Fruit fly (Drosophila melanogaster): ENCODE data around the gene hydra.

The hydra gene

dm6 chrX:20629360-20629759 is 47.5 kb downstream of the hydra start:
- TF ChIP-seq Hr78 (GFP tag; optimal IDR thresholded peaks at IDR 0.05) (no peak), Hr83 (GFP tag; optimal IDR thresholded peaks at IDR 0.05; ENCODE audit: poor library complexity, severe bottlenecking) (no peak), rgr (GFP tag; optimal IDR thresholded peaks at IDR 0.05) (no peak), psq (GFP tag; optimal IDR thresholded peaks at IDR 0.05) (no peak), CG9705 (GFP tag; optimal IDR thresholded peaks at IDR 0.05) (no peak), Vsx2 (GFP tag; optimal IDR thresholded peaks at IDR 0.05; ENCODE audit: partially characterized antibody) (no peak), dmrt93B (GFP tag; optimal IDR thresholded peaks at IDR 0.05) (no peak), CG32264 (GFP tag; optimal IDR thresholded peaks at IDR 0.05) (no peak), GATAd (GFP tag; optimal IDR thresholded peaks at IDR 0.05) (no peak), jim (GFP tag; optimal IDR thresholded peaks at IDR 0.05) (no peak), tai (GFP tag; optimal IDR thresholded peaks at IDR 0.05) (no peak), N (GFP tag; optimal IDR thresholded peaks at IDR 0.05) (no peak), Sp1 (GFP tag; optimal IDR thresholded peaks at IDR 0.05) (no peak), HLH106 (tag; optimal IDR thresholded peaks at IDR 0.05) (no peak), pan (optimal IDR thresholded peaks at IDR 0.05) (no peak), Jra (GFP tag; optimal IDR thresholded peaks at IDR 0.05) (no peak), ey (GFP tag; optimal IDR thresholded peaks at IDR 0.05) (no peak), usp (GFP tag; optimal IDR thresholded peaks at IDR 0.05) (no peak)

- TF ChIP-seq Jra (GFP tag; optimal IDR thresholded peaks at IDR 0.05): no peak
Observed at dm6 chrX:20623673-20624072, 53.2 kb downstream of the hydra start, which contains the start of gene RunxA. Gene RunxA, minus strand, starts transcription at chrX:20623773.

All from whole organism, wandering third instar larva.